Worm (Caenorhabditis elegans): ENCODE data around the gene M03C11.1.

- no peak for TF ChIP-seq elt-3 (tag; optimal IDR thresholded peaks at IDR 0.05)
- no peak for TF ChIP-seq ama-1 (optimal IDR thresholded peaks at IDR 0.05)
- no peak for TF ChIP-seq unc-62 (GFP tag; optimal IDR thresholded peaks at IDR 0.05)
Measured at ce11 chrIII:10378899-10379298, 17.0 kb downstream of the M03C11.1 start.
